Worm (Caenorhabditis elegans) whole organism, young adult: Measurements from ENCODE around the gene K08D9.4.

ENCODE experiments used
- B0035.1 ChIP-seq: sonication (generic microtip); optimal IDR thresholded peaks from 2 replicates; lab custom pipeline; 2016; ENCODE audit warnings: missing genetic modification characterization, mild to moderate bottlenecking, missing compliant biosample characterization, missing genotype, missing genetic modification reagents
- F37B4.10 ChIP-seq: fragments of 200-800 bp; sonication (Bioruptor generic); IDR thresholded peaks from 2 replicates; pipeline ENCODE4 v1.3.6; 2022; ENCODE audit warnings: missing genetic modification characterization, missing compliant biosample characterization
- hmg-1.2 ChIP-seq: fragments of 200-800 bp; sonication (Bioruptor generic); IDR thresholded peaks from 2 replicates; pipeline ENCODE4 v1.3.6; 2022; ENCODE audit warnings: missing genetic modification reagents, missing genetic modification characterization, missing compliant biosample characterization
- madf-3 ChIP-seq: fragments of 200-800 bp; sonication (Bioruptor generic); IDR thresholded peaks from 2 replicates; pipeline ENCODE4 v1.3.6; 2022; ENCODE audit warnings: missing genetic modification reagents, missing genetic modification characterization, missing compliant biosample characterization
- nfya-2 ChIP-seq: fragments of 200-800 bp; sonication (Bioruptor generic); IDR thresholded peaks from 2 replicates; pipeline ENCODE4 v1.3.6; 2022; ENCODE audit warnings: missing genetic modification reagents, missing genetic modification characterization, missing compliant biosample characterization
- nhr-179 ChIP-seq: sonication (generic microtip); optimal IDR thresholded peaks from 2 replicates; lab custom pipeline; 2016; ENCODE audit warnings: mild to moderate bottlenecking, missing genetic modification characterization, missing compliant biosample characterization
- nhr-27 ChIP-seq: fragments of 200-800 bp; sonication (Bioruptor generic); optimal IDR thresholded peaks from 2 replicates; lab custom pipeline; 2018; ENCODE audit warnings: mild to moderate bottlenecking, missing genetic modification characterization, moderate library complexity, missing compliant biosample characterization
- pha-4 ChIP-seq: fragments of 150-350 bp; sonication (generic microtip); optimal IDR thresholded peaks from 2 replicates; lab custom pipeline; 2014; ENCODE audit warnings: missing biosample characterization, missing genetic modification reagents, missing genetic modification characterization
- tbp1 ChIP-seq: fragments of 200-800 bp; sonication (Bioruptor generic); optimal IDR thresholded peaks from 2 replicates; lab custom pipeline; 2018; ENCODE audit warnings: mild to moderate bottlenecking, missing genetic modification characterization, missing compliant biosample characterization
- unc-130 ChIP-seq: sonication (generic microtip); optimal IDR thresholded peaks from 2 replicates; lab custom pipeline; 2016; ENCODE audit warnings: missing genetic modification reagents, missing genetic modification characterization, missing compliant biosample characterization
- unc-62 ChIP-seq: fragments of 150-350 bp; optimal IDR thresholded peaks from 2 replicates; lab custom pipeline; 2014; ENCODE audit warnings: missing biosample characterization, missing genetic modification reagents, missing genetic modification characterization

ce11 chrV:3236610-3237009 lies 36.4 kb upstream of the K08D9.4 start, which contains the start of the genes K08D9.9 and str-16:
- no peak for TF ChIP-seq tbp1 (GFP tag; lab: Kevin White, UChicago)
- TF ChIP-seq nfya-2: no peak
- TF ChIP-seq F37B4.10 (GFP tag; lab: Robert Waterston, UW): no peak
- TF ChIP-seq B0035.1 (tag; lab: Kevin White, UChicago): no peak
- no peak for TF ChIP-seq nhr-27 (tag; lab: Kevin White, UChicago)
- TF ChIP-seq hmg-1.2 (GFP tag; lab: Robert Waterston, UW): no peak
- no peak for TF ChIP-seq nhr-179
- TF ChIP-seq madf-3: no peak
- TF ChIP-seq unc-130: no peak
- TF ChIP-seq pha-4 (tag; lab: Kevin White, UChicago): no peak
- TF ChIP-seq unc-62: no peak
